Fruit fly (Drosophila melanogaster) whole organism, adult: ENCODE results near the gene CG8119.

Experiments
- CG11617 ChIP-seq: fragments of 200-800 bp; sonication (Bioruptor generic); optimal IDR thresholded peaks from 2 replicates; lab custom pipeline; 2017; ENCODE audit warnings: mild to moderate bottlenecking, missing biosample characterization, missing genetic modification reagents, missing genetic modification characterization
- CG12768 ChIP-seq: fragments of 200-800 bp; sonication (Bioruptor generic); optimal IDR thresholded peaks from 2 replicates; lab custom pipeline; 2017; ENCODE audit warnings: missing biosample characterization, missing genetic modification characterization, mild to moderate bottlenecking, moderate library complexity, missing genetic modification reagents
- CG14711 ChIP-seq: fragments of 200-800 bp; sonication (Bioruptor generic); optimal IDR thresholded peaks from 2 replicates; lab custom pipeline; 2018; ENCODE audit warnings: missing biosample characterization, mild to moderate bottlenecking, missing genetic modification characterization, moderate library complexity
- CG1620 ChIP-seq: fragments of 200-800 bp; sonication (Bioruptor generic); optimal IDR thresholded peaks from 2 replicates; lab custom pipeline; 2016; ENCODE audit warnings: missing biosample characterization, missing genetic modification characterization
- CG33017 ChIP-seq: fragments of 200-800 bp; sonication (Bioruptor generic); optimal IDR thresholded peaks from 2 replicates; lab custom pipeline; 2018; ENCODE audit warnings: missing biosample characterization, mild to moderate bottlenecking, missing genetic modification characterization, moderate library complexity
- CG5204 ChIP-seq: fragments of 200-800 bp; sonication (Bioruptor generic); optimal IDR thresholded peaks from 2 replicates; lab custom pipeline; 2016; ENCODE audit warnings: missing biosample characterization, missing genetic modification characterization
- CG7045 ChIP-seq: fragments of 200-800 bp; sonication (Bioruptor generic); optimal IDR thresholded peaks from 2 replicates; lab custom pipeline; 2017; ENCODE audit warnings: missing biosample characterization, mild to moderate bottlenecking, missing genetic modification characterization
- CG7101 ChIP-seq: fragments of 200-800 bp; sonication (Bioruptor generic); optimal IDR thresholded peaks from 2 replicates; lab custom pipeline; 2018; ENCODE audit warnings: missing biosample characterization, mild to moderate bottlenecking, missing genetic modification characterization, moderate library complexity
- Clk ChIP-seq: fragments of 200-800 bp; sonication (Bioruptor generic); optimal IDR thresholded peaks from 2 replicates; lab custom pipeline; 2017; ENCODE audit warnings: missing biosample characterization, missing genetic modification characterization
- Crg-1 ChIP-seq: fragments of 200-800 bp; sonication (Bioruptor generic); optimal IDR thresholded peaks from 2 replicates; lab custom pipeline; 2016; ENCODE audit warnings: missing biosample characterization, missing genetic modification characterization
- Hr96 ChIP-seq: fragments of 200-800 bp; sonication (Bioruptor generic); optimal IDR thresholded peaks from 2 replicates; lab custom pipeline; 2016; ENCODE audit warnings: missing biosample characterization, missing genetic modification characterization
- Mnt ChIP-seq: fragments of 200-800 bp; sonication (Bioruptor generic); optimal IDR thresholded peaks from 2 replicates; lab custom pipeline; 2016; ENCODE audit warnings: missing biosample characterization, mild to moderate bottlenecking, missing genetic modification characterization
- bab1 ChIP-seq: fragments of 200-800 bp; sonication (Bioruptor generic); optimal IDR thresholded peaks from 3 replicates; lab custom pipeline; 2019; ENCODE audit warnings: missing biosample characterization, mild to moderate bottlenecking, missing genetic modification characterization, moderate library complexity
- cic ChIP-seq: fragments of 200-800 bp; sonication (Bioruptor generic); optimal IDR thresholded peaks from 2 replicates; lab custom pipeline; 2017; ENCODE audit warnings: missing biosample characterization, mild to moderate bottlenecking, missing genetic modification characterization, moderate library complexity
- cnc ChIP-seq, 2 experiments: fragments of >200 bp; optimal IDR thresholded peaks; 2 replicates each; lab custom pipeline; 2017
- kay ChIP-seq: fragments of 200-800 bp; sonication (Bioruptor generic); peaks from one replicate; lab custom pipeline; 2016; ENCODE audit warnings: missing biosample characterization, missing genetic modification characterization, borderline replicate concordance
- ovo ChIP-seq: fragments of 200-800 bp; sonication (Bioruptor generic); optimal IDR thresholded peaks from 2 replicates; lab custom pipeline; 2016; ENCODE audit warnings: missing biosample characterization, missing genetic modification characterization
- pad ChIP-seq: fragments of 200-800 bp; sonication (Bioruptor generic); optimal IDR thresholded peaks from 3 replicates; lab custom pipeline; 2017; ENCODE audit warnings: missing biosample characterization, missing genetic modification characterization, mild to moderate bottlenecking, moderate library complexity, missing genetic modification reagents
- tj ChIP-seq: fragments of 200-800 bp; sonication (Bioruptor generic); optimal IDR thresholded peaks from 3 replicates; lab custom pipeline; 2017; ENCODE audit warnings: missing biosample characterization, mild to moderate bottlenecking, missing genetic modification characterization, moderate library complexity
- toe ChIP-seq: fragments of 200-800 bp; sonication (Bioruptor generic); optimal IDR thresholded peaks from 2 replicates; lab custom pipeline; 2016; ENCODE audit warnings: missing biosample characterization, missing genetic modification characterization

The CG8119 gene

DNA sequence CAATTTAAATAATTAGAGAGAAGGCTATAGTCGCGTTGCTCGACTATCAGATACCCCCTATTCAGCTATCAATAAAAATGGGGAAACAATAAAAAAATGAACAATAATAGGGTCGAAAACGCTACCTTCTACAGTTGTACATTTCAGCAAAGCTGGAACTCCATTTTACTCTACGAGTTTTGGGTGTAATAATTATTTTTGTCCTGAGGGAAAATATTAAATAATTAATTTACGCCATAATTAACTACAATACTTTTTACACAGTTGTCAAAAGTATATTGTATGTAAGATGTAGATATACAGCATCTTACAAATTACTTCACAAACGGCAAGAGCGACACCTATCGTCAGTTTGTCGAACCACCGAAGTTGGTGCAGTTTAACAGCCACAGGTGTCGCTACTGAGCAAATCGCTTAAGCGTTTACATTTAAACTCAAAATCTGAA, 9.0 kb upstream of the CG8119 start:
- TF ChIP-seq CG5204 (GFP tag; lab: Kevin White, UChicago) (peak; percentile 7), CG1620 (peak; percentile 4), CG33017 (tag; lab: Kevin White, UChicago) (no peak), tj (GFP tag; lab: Kevin White, UChicago) (no peak), toe (GFP tag; lab: Kevin White, UChicago) (peak; percentile 8), CG12768 (GFP tag; lab: Kevin White, UChicago) (no peak)

DNA sequence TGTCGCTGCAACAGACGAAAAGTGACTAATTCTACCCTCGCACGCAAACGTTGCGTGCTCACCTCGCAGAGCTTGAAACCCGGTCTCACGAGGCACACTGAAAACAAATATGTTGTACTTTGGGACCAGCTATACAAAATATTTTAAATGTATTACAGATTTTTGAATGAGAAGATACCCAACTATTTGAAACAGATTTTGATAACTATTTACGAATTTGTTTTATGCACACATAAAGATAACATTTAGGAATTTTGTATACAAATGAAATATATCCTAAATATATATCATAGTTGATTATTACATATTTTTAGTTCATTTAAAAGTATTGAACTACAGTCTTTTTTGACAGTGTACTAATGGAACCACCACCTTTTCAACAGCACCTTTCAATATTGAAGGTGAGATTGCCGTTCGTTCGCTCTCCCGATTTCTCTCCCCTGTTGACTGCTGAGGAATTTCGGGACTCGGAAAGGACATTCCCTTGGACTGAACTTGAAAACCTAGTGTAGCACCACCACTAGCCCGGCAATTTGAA, 8.7 kb downstream of the CG8119 start, which contains the start of gene CG15646:
CG15646 (minus strand) TSS at position 4 of the 538 bp plus-strand sequence.
- TF ChIP-seq Hr96 (GFP tag; lab: Kevin White, UChicago) (no peak), bab1 (GFP tag; lab: Kevin White, UChicago) (no peak), pad (no peak), cic (GFP tag; lab: Kevin White, UChicago) (no peak), CG7045 (no peak), CG33017 (tag; lab: Kevin White, UChicago) (no peak), kay (GFP tag; lab: Kevin White, UChicago) (no peak), tj (GFP tag; lab: Kevin White, UChicago) (no peak), Crg-1 (GFP tag; lab: Kevin White, UChicago) (no peak), CG12768 (GFP tag; lab: Kevin White, UChicago) (no peak), cnc (optimal IDR thresholded peaks at IDR 0.05; lab: Kevin White, UChicago) (no peak)

DNA sequence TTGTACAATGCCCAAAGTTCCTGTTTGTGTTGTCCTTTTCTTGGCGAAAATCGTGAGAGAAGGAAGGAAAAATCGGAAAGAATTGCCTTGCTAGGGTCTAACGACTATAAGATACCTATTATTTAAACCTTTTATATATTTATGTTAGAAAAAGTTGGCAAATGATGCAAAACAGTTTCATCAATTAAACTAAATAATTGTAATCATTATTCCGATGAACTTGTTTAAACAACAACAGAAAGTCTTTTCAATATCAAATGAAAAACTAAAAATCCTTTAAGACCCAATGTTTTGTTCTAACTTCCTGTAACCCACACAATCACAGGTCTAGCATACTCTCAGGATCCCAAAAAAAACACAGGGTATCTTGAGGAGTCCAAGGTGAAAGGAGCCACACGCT, 12.0 kb downstream of the CG8119 start:
- TF ChIP-seq ovo (GFP tag; lab: Kevin White, UChicago): no peak
- TF ChIP-seq CG5204 (GFP tag; lab: Kevin White, UChicago): no peak
- no peak for TF ChIP-seq Crg-1 (GFP tag; lab: Kevin White, UChicago)
- no peak for TF ChIP-seq pad
- TF ChIP-seq toe (GFP tag; lab: Kevin White, UChicago): no peak

- TF ChIP-seq bab1 (GFP tag; lab: Kevin White, UChicago): no peak
- no peak for TF ChIP-seq tj (GFP tag; lab: Kevin White, UChicago)
- TF ChIP-seq CG33017 (tag; lab: Kevin White, UChicago): no peak
- no peak for TF ChIP-seq CG12768 (GFP tag; lab: Kevin White, UChicago)
- no peak for TF ChIP-seq ovo (GFP tag; lab: Kevin White, UChicago)
- no peak for TF ChIP-seq CG7101 (tag; lab: Kevin White, UChicago)
- TF ChIP-seq cic (GFP tag; lab: Kevin White, UChicago): no peak
- TF ChIP-seq cnc (optimal IDR thresholded peaks at IDR 0.05; lab: Kevin White, UChicago): no peak
- TF ChIP-seq CG14711 (tag; lab: Kevin White, UChicago): no peak
- no peak for TF ChIP-seq kay (GFP tag; lab: Kevin White, UChicago)
- no peak for TF ChIP-seq Mnt (GFP tag; lab: Kevin White, UChicago)
- no peak for TF ChIP-seq Clk (GFP tag; lab: Kevin White, UChicago)
- TF ChIP-seq toe (GFP tag; lab: Kevin White, UChicago): no peak
These were observed 12.9 kb downstream of the CG8119 start, which contains the start of gene CG12708 for dm6 chrX:15675294-15675693. CG12708 (plus strand) TSS chrX:15675476.

DNA sequence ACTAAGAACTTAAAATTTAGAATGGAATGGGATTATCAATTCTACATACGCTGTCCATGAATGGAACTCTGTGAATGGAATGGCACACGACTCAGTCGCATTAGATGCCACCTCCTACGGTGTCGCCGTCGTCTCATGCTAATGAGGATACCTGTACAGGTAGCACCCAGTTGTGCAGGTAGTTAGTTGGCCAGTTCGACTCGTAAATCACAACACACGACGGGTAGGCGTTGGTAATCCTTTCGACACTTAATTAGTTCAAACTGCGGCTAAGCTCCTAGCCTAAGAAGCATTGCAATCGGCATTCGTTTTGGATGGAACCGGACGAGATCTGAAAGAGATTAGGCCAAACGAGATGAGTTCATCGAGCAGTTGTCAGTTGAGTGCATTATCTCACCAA, 22.0 kb downstream of the CG8119 start:
- TF ChIP-seq cnc (optimal IDR thresholded peaks at IDR 0.05; lab: Kevin White, UChicago) (no peak), CG33017 (tag; lab: Kevin White, UChicago) (no peak), Mnt (GFP tag; lab: Kevin White, UChicago) (no peak), CG12768 (GFP tag; lab: Kevin White, UChicago) (no peak), CG5204 (GFP tag; lab: Kevin White, UChicago) (no peak), CG7101 (tag; lab: Kevin White, UChicago) (no peak), Crg-1 (GFP tag; lab: Kevin White, UChicago) (no peak), CG14711 (tag; lab: Kevin White, UChicago) (no peak), Clk (GFP tag; lab: Kevin White, UChicago) (no peak), CG11617 (GFP tag; lab: Kevin White, UChicago) (no peak), CG1620 (no peak)

dm6 chrX:15688757-15689156, 26.4 kb downstream of the CG8119 start, which contains the start of gene CG15599:
CG15599 (minus strand) TSS chrX:15688857.
- TF ChIP-seq ovo (GFP tag; lab: Kevin White, UChicago): no peak
- TF ChIP-seq Clk (GFP tag; lab: Kevin White, UChicago): no peak
- no peak for TF ChIP-seq CG7045
- no peak for TF ChIP-seq bab1 (GFP tag; lab: Kevin White, UChicago)
- no peak for TF ChIP-seq pad
- no peak for TF ChIP-seq CG14711 (tag; lab: Kevin White, UChicago)
- no peak for TF ChIP-seq CG12768 (GFP tag; lab: Kevin White, UChicago)
- TF ChIP-seq toe (GFP tag; lab: Kevin White, UChicago): no peak
- no peak for TF ChIP-seq CG1620
- TF ChIP-seq tj (GFP tag; lab: Kevin White, UChicago): no peak
- TF ChIP-seq Mnt (GFP tag; lab: Kevin White, UChicago): no peak
